Worm (Caenorhabditis elegans): ENCODE data around the gene srbc-77.

srbc-77 gene

DNA sequence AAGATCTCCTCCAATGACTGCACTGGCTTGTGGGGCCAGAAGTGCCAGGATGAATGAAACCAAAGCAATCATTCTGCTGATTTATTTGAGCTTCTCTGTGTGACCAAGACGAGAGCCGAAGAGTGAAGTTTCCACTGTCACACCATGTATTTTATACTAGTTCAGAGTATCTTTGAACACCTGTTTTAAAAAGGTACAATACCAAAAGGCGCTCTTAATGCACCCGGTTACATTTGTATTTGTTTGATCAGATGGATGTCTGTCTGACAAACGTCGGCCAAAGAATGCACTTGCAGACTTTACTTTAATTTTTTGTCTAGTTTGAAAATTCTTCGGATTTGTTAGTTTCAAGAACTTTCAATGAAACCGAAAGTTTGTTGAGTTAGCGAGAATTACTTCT is 9.7 kb upstream of the srbc-77 start, which contains the start of gene F35E8.10:
F35E8.10 (minus strand) TSS at position 101 of the 400 bp plus-strand sequence.
- no peak for TF ChIP-seq tbx-37 (GFP tag; conservative IDR thresholded peaks at IDR 0.05)
- TF ChIP-seq ceh-13 (GFP tag; optimal IDR thresholded peaks at IDR 0.05): no peak
- no peak for TF ChIP-seq scrt-1 (GFP tag; IDR thresholded peaks at IDR 0.05)
- TF ChIP-seq ama-1 (optimal IDR thresholded peaks at IDR 0.05): no peak

DNA sequence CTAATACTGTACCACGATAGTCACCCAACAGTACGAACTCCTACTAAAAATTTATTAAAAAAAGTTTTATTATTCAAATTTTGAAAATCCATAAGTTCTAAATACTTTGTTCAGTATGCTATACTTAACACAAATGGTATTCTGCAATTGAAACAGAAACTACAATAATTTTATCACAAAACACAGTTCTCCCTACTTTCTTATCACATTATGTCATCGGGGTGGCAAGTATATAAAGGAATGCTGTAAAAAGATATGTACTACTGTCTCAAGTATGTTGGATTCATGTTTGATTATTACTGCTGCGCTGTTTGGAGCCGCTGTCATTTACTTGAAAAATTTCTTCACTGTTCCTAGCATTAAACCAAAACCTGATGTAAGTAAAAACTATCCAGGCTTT is 8.9 kb upstream of the srbc-77 start, which contains the start of gene cdr-1:
cdr-1 (plus strand) TSS at position 208 of the 400 bp plus-strand sequence.
- TF ChIP-seq ceh-13 (GFP tag; optimal IDR thresholded peaks at IDR 0.05): no peak
- no peak for TF ChIP-seq aly-1 (tag; optimal IDR thresholded peaks at IDR 0.05)
- no peak for TF ChIP-seq ets-7 (tag; optimal IDR thresholded peaks at IDR 0.05)
- no peak for TF ChIP-seq F13C5.2 (tag; optimal IDR thresholded peaks at IDR 0.05)
- TF ChIP-seq hnd-1 (tag; optimal IDR thresholded peaks at IDR 0.05): no peak
- no peak for TF ChIP-seq tra-4 (tag; optimal IDR thresholded peaks at IDR 0.05)
- TF ChIP-seq tbx-11 (GFP tag; IDR thresholded peaks at IDR 0.05): no peak
- no peak for TF ChIP-seq scrt-1 (GFP tag; IDR thresholded peaks at IDR 0.05)
- TF ChIP-seq sea-1 (GFP tag; conservative IDR thresholded peaks at IDR 0.05): no peak
- TF ChIP-seq ceh-36 (tag; optimal IDR thresholded peaks at IDR 0.05): no peak
- no peak for TF ChIP-seq B0310.2 (tag; optimal IDR thresholded peaks at IDR 0.05)
- no peak for TF ChIP-seq hmg-4 (GFP tag; optimal IDR thresholded peaks at IDR 0.05)
- no peak for TF ChIP-seq flt-1 (GFP tag; IDR thresholded peaks at IDR 0.05)
- no peak for TF ChIP-seq tbx-37 (GFP tag; conservative IDR thresholded peaks at IDR 0.05)

DNA sequence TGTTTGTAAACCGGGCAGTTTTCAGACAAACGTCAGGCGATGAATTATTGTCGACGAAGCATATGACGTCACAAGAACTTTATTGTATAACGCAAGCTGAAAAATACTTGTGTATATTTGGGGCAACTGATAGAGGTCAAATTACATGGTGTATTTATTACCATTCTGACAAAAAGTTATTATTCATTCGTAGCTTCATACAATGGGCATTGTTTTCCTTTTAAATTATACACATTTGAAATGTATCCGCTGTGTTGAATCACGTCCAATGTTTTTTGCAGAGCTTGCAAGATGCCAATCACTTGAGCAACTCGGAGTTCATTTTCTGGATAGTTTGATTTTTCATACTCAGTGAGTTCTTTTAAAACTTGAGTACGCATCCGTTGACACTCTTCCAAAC is 7.0 kb upstream of the srbc-77 start, which contains the start of gene F35E8.13:
F35E8.13 (plus strand) TSS at position 301 of the 400 bp plus-strand sequence.
- TF ChIP-seq F13C5.2 (tag; optimal IDR thresholded peaks at IDR 0.05) (no peak), ets-7 (tag; optimal IDR thresholded peaks at IDR 0.05) (no peak)

DNA sequence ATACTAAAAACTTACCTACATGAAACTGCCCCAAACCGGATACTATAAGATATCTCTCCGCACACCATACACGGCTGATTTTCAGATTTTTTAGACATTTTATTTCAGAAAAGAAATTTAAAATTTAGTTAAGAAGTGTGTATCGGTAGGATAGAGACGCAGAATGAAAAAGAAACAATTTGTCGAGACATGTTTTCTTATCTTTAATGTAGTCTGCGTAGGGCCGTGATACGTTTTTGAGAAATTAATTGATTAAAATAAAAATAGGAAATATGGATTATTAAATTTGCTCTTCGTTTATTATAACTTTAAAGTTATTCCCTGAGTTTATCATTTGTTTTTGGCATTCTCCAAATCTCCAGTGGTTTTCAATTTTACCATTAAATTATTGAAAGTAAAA is 5.7 kb upstream of the srbc-77 start, which contains the start of gene nhr-108:
nhr-108 (minus strand) TSS at position 166 of the 400 bp plus-strand sequence.
- TF ChIP-seq tbx-37 (GFP tag; conservative IDR thresholded peaks at IDR 0.05) (no peak), ceh-13 (GFP tag; optimal IDR thresholded peaks at IDR 0.05) (no peak), sea-1 (GFP tag; conservative IDR thresholded peaks at IDR 0.05) (no peak), tra-4 (tag; optimal IDR thresholded peaks at IDR 0.05) (no peak), ama-1 (optimal IDR thresholded peaks at IDR 0.05) (no peak), hmg-4 (GFP tag; optimal IDR thresholded peaks at IDR 0.05) (no peak), tbx-11 (GFP tag; IDR thresholded peaks at IDR 0.05) (no peak), F13C5.2 (tag; optimal IDR thresholded peaks at IDR 0.05) (no peak), hnd-1 (tag; optimal IDR thresholded peaks at IDR 0.05) (no peak), ets-7 (tag; optimal IDR thresholded peaks at IDR 0.05) (no peak), flt-1 (GFP tag; IDR thresholded peaks at IDR 0.05) (no peak), pes-1 (GFP tag; IDR thresholded peaks at IDR 0.05) (no peak), hmbx-1 (tag; optimal IDR thresholded peaks at IDR 0.05) (no peak)

DNA sequence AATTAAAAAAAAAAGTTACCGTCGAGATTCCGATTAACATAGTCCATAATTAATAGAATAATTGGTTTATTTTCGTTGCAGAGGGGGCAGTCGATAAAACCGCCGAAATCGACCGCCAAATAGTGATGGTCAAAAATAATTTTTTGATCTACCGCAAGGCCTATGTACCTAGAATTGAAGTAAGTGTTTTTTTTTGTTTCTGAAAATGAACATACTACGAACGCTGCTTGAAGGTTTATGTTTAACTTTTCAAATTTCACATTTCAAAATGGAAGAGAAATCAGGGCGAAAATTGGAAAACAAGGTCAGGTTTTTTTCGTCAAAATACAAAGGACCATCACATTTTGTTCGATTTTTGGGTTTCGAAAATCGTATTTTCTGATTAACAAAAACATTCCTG is 1.7 kb upstream of the srbc-77 start, which contains the start of gene pzf-1:
pzf-1 (minus strand) TSS at position 101 of the 400 bp plus-strand sequence.
- TF ChIP-seq pes-1 (GFP tag; IDR thresholded peaks at IDR 0.05) (no peak), B0310.2 (tag; optimal IDR thresholded peaks at IDR 0.05) (no peak), hmbx-1 (tag; optimal IDR thresholded peaks at IDR 0.05) (no peak), F13C5.2 (tag; optimal IDR thresholded peaks at IDR 0.05) (no peak), tbx-37 (GFP tag; conservative IDR thresholded peaks at IDR 0.05) (no peak), tbx-11 (GFP tag; IDR thresholded peaks at IDR 0.05) (no peak), ceh-36 (tag; optimal IDR thresholded peaks at IDR 0.05) (no peak), aly-1 (tag; optimal IDR thresholded peaks at IDR 0.05) (no peak), ceh-13 (GFP tag; optimal IDR thresholded peaks at IDR 0.05) (no peak), tra-4 (tag; optimal IDR thresholded peaks at IDR 0.05) (no peak), hmg-4 (GFP tag; optimal IDR thresholded peaks at IDR 0.05) (no peak), ama-1 (optimal IDR thresholded peaks at IDR 0.05) (no peak), hnd-1 (tag; optimal IDR thresholded peaks at IDR 0.05) (no peak), flt-1 (GFP tag; IDR thresholded peaks at IDR 0.05) (no peak), sea-1 (GFP tag; conservative IDR thresholded peaks at IDR 0.05) (no peak), scrt-1 (GFP tag; IDR thresholded peaks at IDR 0.05) (no peak), ets-7 (tag; optimal IDR thresholded peaks at IDR 0.05) (no peak)

DNA sequence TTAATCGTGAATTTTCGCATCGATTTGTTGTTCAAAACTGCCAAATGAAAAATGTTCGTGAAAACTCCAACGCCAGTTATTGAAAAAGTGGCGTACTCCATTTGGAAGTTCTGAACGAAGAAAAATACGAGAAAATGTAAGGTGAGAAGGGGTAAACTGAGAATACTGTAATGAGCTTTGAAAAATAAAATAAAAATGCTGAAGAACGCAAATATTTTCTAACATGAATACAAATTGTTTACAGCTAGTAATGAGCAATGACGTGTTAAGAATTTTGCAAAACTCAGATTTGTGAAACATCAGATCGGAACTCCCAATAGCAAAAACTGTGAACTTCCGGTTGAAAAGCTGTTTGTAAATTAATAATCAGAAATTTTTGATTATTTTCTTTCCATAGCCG is 2.4 kb downstream of the srbc-77 start, which contains the start of gene srw-26:
srw-26 (minus strand) TSS at position 101 of the 400 bp plus-strand sequence.
- TF ChIP-seq scrt-1 (GFP tag; IDR thresholded peaks at IDR 0.05): no peak
- no peak for TF ChIP-seq tbx-11 (GFP tag; IDR thresholded peaks at IDR 0.05)
- TF ChIP-seq ceh-36 (tag; optimal IDR thresholded peaks at IDR 0.05): no peak
- TF ChIP-seq hnd-1 (tag; optimal IDR thresholded peaks at IDR 0.05): no peak
- no peak for TF ChIP-seq tra-4 (tag; optimal IDR thresholded peaks at IDR 0.05)
- TF ChIP-seq sea-1 (GFP tag; conservative IDR thresholded peaks at IDR 0.05): no peak
- no peak for TF ChIP-seq hmbx-1 (tag; optimal IDR thresholded peaks at IDR 0.05)
- TF ChIP-seq B0310.2 (tag; optimal IDR thresholded peaks at IDR 0.05): no peak
- no peak for TF ChIP-seq hmg-4 (GFP tag; optimal IDR thresholded peaks at IDR 0.05)
- TF ChIP-seq ets-7 (tag; optimal IDR thresholded peaks at IDR 0.05): no peak
- TF ChIP-seq ceh-13 (GFP tag; optimal IDR thresholded peaks at IDR 0.05): no peak
- no peak for TF ChIP-seq tbx-37 (GFP tag; conservative IDR thresholded peaks at IDR 0.05)
- TF ChIP-seq flt-1 (GFP tag; IDR thresholded peaks at IDR 0.05): no peak

DNA sequence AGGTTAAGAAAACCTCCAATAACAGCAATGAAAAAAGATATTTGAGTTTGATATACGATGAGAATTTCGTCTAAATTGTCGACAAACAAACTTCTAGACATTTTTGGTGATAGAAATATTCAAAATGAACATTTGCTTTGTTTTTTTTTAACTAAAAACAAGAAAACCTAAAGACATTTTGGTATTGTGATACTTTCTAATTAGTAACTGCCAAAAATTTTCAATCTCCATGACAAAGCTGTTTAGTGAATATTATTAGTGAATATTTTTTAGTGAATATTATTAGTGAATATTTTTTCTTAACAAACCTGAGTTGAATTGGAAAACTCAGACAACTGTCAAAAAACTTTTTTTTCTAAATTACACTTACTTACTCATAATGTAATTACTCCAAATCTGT is 10.3 kb downstream of the srbc-77 start, which contains the start of gene srw-55:
srw-55 (minus strand) TSS at position 101 of the 400 bp plus-strand sequence.
- TF ChIP-seq ama-1 (optimal IDR thresholded peaks at IDR 0.05) (no peak), tbx-37 (GFP tag; conservative IDR thresholded peaks at IDR 0.05) (no peak)

DNA sequence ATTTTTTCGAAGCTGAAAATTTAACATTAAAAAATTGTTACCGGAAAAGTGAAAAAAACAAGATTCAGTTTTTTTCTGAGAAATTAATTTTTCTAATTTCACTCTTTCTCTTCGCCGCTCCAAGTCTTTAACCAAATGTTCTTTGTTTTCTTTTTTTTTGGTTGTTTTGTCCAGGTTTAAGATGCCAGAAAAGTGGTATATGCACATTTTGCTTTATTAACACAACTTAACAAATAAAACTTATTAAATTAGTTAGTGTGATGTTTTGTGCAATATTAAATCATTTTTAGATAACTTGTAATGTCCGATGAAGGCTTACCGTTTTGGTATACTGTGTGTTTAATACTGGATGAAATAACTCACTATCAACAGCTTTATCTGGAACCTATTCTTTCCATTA is 13.1 kb downstream of the srbc-77 start, which contains the start of gene srw-53:
srw-53 (plus strand) TSS at position 301 of the 400 bp plus-strand sequence.
- TF ChIP-seq ceh-36 (tag; optimal IDR thresholded peaks at IDR 0.05): no peak
- TF ChIP-seq hmbx-1 (tag; optimal IDR thresholded peaks at IDR 0.05): no peak
- no peak for TF ChIP-seq hmg-4 (GFP tag; optimal IDR thresholded peaks at IDR 0.05)
- no peak for TF ChIP-seq hnd-1 (tag; optimal IDR thresholded peaks at IDR 0.05)
- no peak for TF ChIP-seq sea-1 (GFP tag; conservative IDR thresholded peaks at IDR 0.05)
- no peak for TF ChIP-seq tbx-37 (GFP tag; conservative IDR thresholded peaks at IDR 0.05)
